Worm (Caenorhabditis elegans) whole organism, L4 larva: ENCODE results near the gene F47G3.1.

Experiments
- F10B5.3 ChIP-seq: sonication (generic microtip); optimal IDR thresholded peaks from 2 replicates; lab custom pipeline; 2016; ENCODE audit warnings: mild to moderate bottlenecking, missing genetic modification characterization, missing compliant biosample characterization
- F37D6.2 ChIP-seq: sonication (generic microtip); optimal IDR thresholded peaks from 2 replicates; lab custom pipeline; 2016; ENCODE audit warnings: mild to moderate bottlenecking, missing genetic modification characterization, missing compliant biosample characterization
- F44E2.7 ChIP-seq: fragments of 200-800 bp; sonication (Bioruptor generic); IDR thresholded peaks from 2 replicates; pipeline ENCODE4 v2.1.2; 2022; ENCODE audit warnings: missing genetic modification characterization, missing compliant biosample characterization
- T26A8.4 ChIP-seq: fragments of 200-800 bp; sonication (Bioruptor generic); IDR thresholded peaks from 2 replicates; pipeline ENCODE4 v1.3.6; 2022; ENCODE audit warnings: missing genetic modification characterization, missing compliant biosample characterization
- aha-1 ChIP-seq: fragments of 150-350 bp; peaks from one replicate; lab custom pipeline; 2014; ENCODE audit warnings: missing biosample characterization, missing genetic modification characterization
- attf-4 ChIP-seq: sonication (generic microtip); optimal IDR thresholded peaks from 3 replicates; lab custom pipeline; 2017; ENCODE audit warnings: missing biosample characterization, missing genetic modification characterization
- ceh-20 ChIP-seq: fragments of 200-800 bp; sonication (Bioruptor generic); IDR thresholded peaks from 2 replicates; pipeline ENCODE4 v1.3.6; 2022; ENCODE audit warnings: missing genetic modification reagents, missing genetic modification characterization, missing compliant biosample characterization
- dmd-9 ChIP-seq: fragments of 200-800 bp; sonication (Bioruptor generic); IDR thresholded peaks from 2 replicates; pipeline ENCODE4 v1.3.6; 2022; ENCODE audit warnings: missing genetic modification reagents, missing genetic modification characterization, missing compliant biosample characterization
- dpl-1 ChIP-seq: fragments of 150-350 bp; optimal IDR thresholded peaks from 2 replicates; lab custom pipeline; 2014; ENCODE audit warnings: missing biosample characterization, missing genetic modification reagents, missing genetic modification characterization
- hmg-1.1 ChIP-seq: fragments of 200-800 bp; sonication (Bioruptor generic); IDR thresholded peaks from 2 replicates; pipeline ENCODE4 v1.3.6; 2022; ENCODE audit warnings: missing genetic modification reagents, missing genetic modification characterization, missing compliant biosample characterization
- lim-7 ChIP-seq: fragments of 200-800 bp; sonication (Bioruptor generic); IDR thresholded peaks from 2 replicates; pipeline ENCODE4 v1.3.6; 2022; ENCODE audit warnings: missing genetic modification characterization, missing compliant biosample characterization
- lin-15B ChIP-seq: fragments of 150-350 bp; sonication (generic microtip); optimal IDR thresholded peaks from 3 replicates; lab custom pipeline; 2014; ENCODE audit warnings: missing biosample characterization, missing genetic modification characterization
- mes-2 ChIP-seq: sonication (generic microtip); optimal IDR thresholded peaks from 2 replicates; lab custom pipeline; 2016; ENCODE audit warnings: missing genotype, mild to moderate bottlenecking, missing genetic modification characterization, missing compliant biosample characterization; ENCODE audit not compliant: poor library complexity, severe bottlenecking
- nhr-102 ChIP-seq: sonication (generic microtip); optimal IDR thresholded peaks from 2 replicates; lab custom pipeline; 2016; ENCODE audit warnings: mild to moderate bottlenecking, missing genetic modification characterization, moderate library complexity, missing compliant biosample characterization
- sdz-12 ChIP-seq: fragments of 200-800 bp; sonication (Bioruptor generic); optimal IDR thresholded peaks from 2 replicates; lab custom pipeline; 2018; ENCODE audit warnings: mild to moderate bottlenecking, missing genetic modification characterization, missing compliant biosample characterization
- skn-1 ChIP-seq: fragments of 150-350 bp; optimal IDR thresholded peaks from 2 replicates; lab custom pipeline; 2014; ENCODE audit warnings: missing biosample characterization, missing genetic modification characterization
- tag-97 ChIP-seq: fragments of 200-800 bp; sonication (Bioruptor generic); IDR thresholded peaks from 2 replicates; pipeline ENCODE4 v1.3.6; 2022; ENCODE audit warnings: missing genetic modification characterization, missing compliant biosample characterization
- unc-130 ChIP-seq: sonication (generic microtip); optimal IDR thresholded peaks from 2 replicates; lab custom pipeline; 2016; ENCODE audit warnings: missing genetic modification reagents, missing genetic modification characterization, missing compliant biosample characterization
- unc-39 ChIP-seq: sonication (generic microtip); optimal IDR thresholded peaks from 2 replicates; lab custom pipeline; 2017; ENCODE audit warnings: missing biosample characterization, missing genetic modification characterization
- ztf-7 ChIP-seq: fragments of 150-350 bp; optimal IDR thresholded peaks from 2 replicates; lab custom pipeline; 2014; ENCODE audit warnings: missing biosample characterization, missing genetic modification characterization

The F47G3.1 gene

DNA sequence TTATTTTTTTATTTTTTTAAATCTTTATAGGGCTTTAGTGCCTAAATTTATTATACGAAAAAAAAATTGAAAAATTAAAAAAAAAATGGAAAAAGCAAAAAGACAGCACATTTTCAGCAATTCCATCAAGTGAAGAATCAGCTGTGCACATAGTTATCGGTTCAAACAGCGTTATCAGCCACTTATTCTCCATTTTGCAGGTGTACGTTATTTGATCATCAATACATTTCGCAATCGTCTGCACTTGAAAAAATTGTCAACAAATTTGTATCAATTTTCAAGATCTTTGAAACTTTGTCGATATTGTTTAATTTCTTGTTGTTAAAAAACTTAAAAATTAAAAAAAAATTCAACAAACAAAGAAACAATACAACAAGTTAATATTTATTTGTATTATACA lies 54.2 kb downstream of the F47G3.1 start (continued):
- no peak for TF ChIP-seq F37D6.2 (tag; lab: Kevin White, UChicago)
- no peak for TF ChIP-seq mes-2 (tag; lab: Kevin White, UChicago)
- TF ChIP-seq tag-97 (GFP tag; lab: Robert Waterston, UW), result no peak
- TF ChIP-seq skn-1 (tag; lab: Kevin White, UChicago), result no peak
- TF ChIP-seq unc-39 (tag; lab: Kevin White, UChicago), result no peak
- TF ChIP-seq ceh-20 (GFP tag; lab: Robert Waterston, UW), result no peak
- TF ChIP-seq hmg-1.1 (GFP tag; lab: Robert Waterston, UW), result no peak
- no peak for TF ChIP-seq lin-15B (tag; lab: Kevin White, UChicago)
- TF ChIP-seq F44E2.7 (GFP tag; lab: Robert Waterston, UW), result no peak
- TF ChIP-seq lim-7 (GFP tag; lab: Robert Waterston, UW), result no peak
- no peak for TF ChIP-seq attf-4 (tag; lab: Kevin White, UChicago)
- no peak for TF ChIP-seq nhr-102
- no peak for TF ChIP-seq sdz-12 (GFP tag; lab: Kevin White, UChicago)

DNA sequence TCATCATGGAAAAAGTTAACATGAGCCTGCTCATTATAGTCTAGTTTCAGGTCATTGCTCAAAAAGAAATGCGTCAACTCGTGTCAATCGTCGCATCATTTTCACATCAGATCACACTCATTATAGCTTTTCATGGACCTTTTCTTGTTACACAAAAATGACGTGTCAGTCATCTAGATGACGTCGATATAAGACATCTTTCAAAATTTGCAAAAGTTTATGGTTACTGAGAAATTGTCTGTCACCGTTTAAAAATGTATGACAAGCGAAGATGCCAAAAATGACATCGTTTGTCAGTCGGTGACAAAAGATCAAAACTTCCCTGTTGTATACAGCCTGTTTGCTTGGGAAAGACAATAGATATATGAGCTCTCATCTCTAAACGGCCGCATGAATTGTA lies 55.6 kb downstream of the F47G3.1 start:
- TF ChIP-seq dmd-9, result no peak
- no peak for TF ChIP-seq dpl-1
- TF ChIP-seq aha-1 (tag; lab: Kevin White, UChicago), result peak; percentile 88
- TF ChIP-seq T26A8.4 (GFP tag; lab: Robert Waterston, UW), result no peak
- no peak for TF ChIP-seq ztf-7
- TF ChIP-seq F10B5.3 (tag; lab: Kevin White, UChicago), result no peak
- TF ChIP-seq F44E2.7 (GFP tag; lab: Robert Waterston, UW), result no peak
- no peak for TF ChIP-seq unc-130 (GFP tag; lab: Kevin White, UChicago)
- TF ChIP-seq, all 104 proteins: peak for 1
